Worm (Caenorhabditis elegans): ENCODE measurements around the gene F02A9.7.

Gene F02A9.7

DNA sequence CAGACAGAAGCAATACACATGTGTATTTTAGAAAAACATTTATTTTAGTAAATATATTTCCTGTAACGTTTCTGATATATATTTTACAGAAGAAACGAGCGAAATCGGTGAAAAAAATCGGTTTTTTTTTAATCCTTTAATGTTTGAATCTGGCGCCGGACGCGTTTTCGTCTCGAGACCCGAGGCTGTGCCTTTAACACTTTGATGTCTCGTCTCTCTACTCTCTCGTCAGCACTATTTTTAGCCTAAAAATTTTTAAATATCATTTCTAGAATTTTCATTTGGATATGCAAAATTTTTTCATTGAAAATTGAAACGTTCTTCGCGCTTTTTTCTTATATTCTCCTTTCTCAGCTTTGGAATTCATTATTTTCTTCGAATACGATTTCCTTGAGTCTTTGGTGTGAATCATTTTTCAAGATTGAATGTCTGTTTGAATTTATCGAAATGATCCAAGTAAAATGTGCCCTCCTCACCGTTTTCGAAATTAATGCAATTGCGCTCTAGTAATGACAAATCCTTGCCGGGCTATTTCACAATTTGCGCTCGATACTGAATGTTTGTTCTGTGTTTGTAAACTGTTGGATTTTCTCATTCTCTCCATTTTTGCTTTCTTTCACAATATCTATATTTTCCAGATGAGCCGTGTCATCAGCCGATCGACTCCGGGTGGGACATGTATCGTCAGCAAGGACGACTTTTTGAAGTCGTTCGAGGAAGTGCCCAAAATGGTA is 20.9 kb downstream of the F02A9.7 start, which contains the start of gene cls-2 (continued):
- TF ChIP-seq hlh-26 (GFP tag; conservative IDR thresholded peaks at IDR 0.05) (no peak), B0019.2 (GFP tag; conservative IDR thresholded peaks at IDR 0.05) (no peak), fkh-3 (tag; optimal IDR thresholded peaks at IDR 0.05) (no peak), attf-6 (GFP tag; IDR thresholded peaks at IDR 0.05) (no peak), F39B2.1 (GFP tag; IDR thresholded peaks at IDR 0.05) (no peak), rcor-1 (GFP tag; IDR thresholded peaks at IDR 0.05) (no peak), him-1 (tag; optimal IDR thresholded peaks at IDR 0.05) (no peak), ztf-22 (GFP tag; optimal IDR thresholded peaks at IDR 0.05) (no peak), madf-3 (GFP tag; IDR thresholded peaks at IDR 0.05) (no peak), hmg-20 (GFP tag; IDR thresholded peaks at IDR 0.05) (no peak), mel-28 (tag; optimal IDR thresholded peaks at IDR 0.05; ENCODE audit: borderline replicate concordance) (no peak), akir-1 (GFP tag; optimal IDR thresholded peaks at IDR 0.05) (no peak), dpl-1 (GFP tag; optimal IDR thresholded peaks at IDR 0.05) (peak; percentile 28), mxl-1 (tag; optimal IDR thresholded peaks at IDR 0.05) (no peak), nfya-1 (tag; optimal IDR thresholded peaks at IDR 0.05; ENCODE audit: borderline replicate concordance, insufficient read depth) (no peak), lin-40 (tag; optimal IDR thresholded peaks at IDR 0.05) (no peak), F52B5.7 (tag; optimal IDR thresholded peaks at IDR 0.05) (no peak), Y95B8A.8 (GFP tag; IDR thresholded peaks at IDR 0.05) (no peak), Y79H2A.3 (GFP tag; conservative IDR thresholded peaks at IDR 0.05) (no peak), snpc-3.4 (tag; optimal IDR thresholded peaks at IDR 0.05) (peak; percentile 41), F33H1.4 (GFP tag; IDR thresholded peaks at IDR 0.05) (peak; percentile 87), C17E4.6 (GFP tag; IDR thresholded peaks at IDR 0.05) (no peak), K12H6.12 (tag; optimal IDR thresholded peaks at IDR 0.05) (no peak), ztf-26 (tag; optimal IDR thresholded peaks at IDR 0.05) (no peak), egrh-3 (GFP tag; IDR thresholded peaks at IDR 0.05) (no peak), snpc-4 (GFP tag; optimal IDR thresholded peaks at IDR 0.05) (no peak), snpc-4 (tag; optimal IDR thresholded peaks at IDR 0.05) (no peak), nhr-90 (tag; optimal IDR thresholded peaks at IDR 0.05) (no peak), aptf-3 (GFP tag; IDR thresholded peaks at IDR 0.05) (no peak), T26A5.8 (tag; optimal IDR thresholded peaks at IDR 0.05) (no peak), Y56A3A.18 (GFP tag; IDR thresholded peaks at IDR 0.05) (no peak), ZK185.1 (tag; optimal IDR thresholded peaks at IDR 0.05; ENCODE audit: poor library complexity, severe bottlenecking) (no peak), hsf-1 (GFP tag; IDR thresholded peaks at IDR 0.05) (peak; percentile 55; the same call in 1 of the 2 replicates), ceh-40 (GFP tag; IDR thresholded peaks at IDR 0.05) (no peak), nfyb-1 (GFP tag; IDR thresholded peaks at IDR 0.05) (no peak), Y53G8AR.9 (GFP tag; conservative IDR thresholded peaks at IDR 0.05) (0 out of 2 replicates have a peak, but pooled peaks have one; percentile 45), hlh-12 (tag; optimal IDR thresholded peaks at IDR 0.05) (no peak), egl-18 (GFP tag; IDR thresholded peaks at IDR 0.05) (no peak)

DNA sequence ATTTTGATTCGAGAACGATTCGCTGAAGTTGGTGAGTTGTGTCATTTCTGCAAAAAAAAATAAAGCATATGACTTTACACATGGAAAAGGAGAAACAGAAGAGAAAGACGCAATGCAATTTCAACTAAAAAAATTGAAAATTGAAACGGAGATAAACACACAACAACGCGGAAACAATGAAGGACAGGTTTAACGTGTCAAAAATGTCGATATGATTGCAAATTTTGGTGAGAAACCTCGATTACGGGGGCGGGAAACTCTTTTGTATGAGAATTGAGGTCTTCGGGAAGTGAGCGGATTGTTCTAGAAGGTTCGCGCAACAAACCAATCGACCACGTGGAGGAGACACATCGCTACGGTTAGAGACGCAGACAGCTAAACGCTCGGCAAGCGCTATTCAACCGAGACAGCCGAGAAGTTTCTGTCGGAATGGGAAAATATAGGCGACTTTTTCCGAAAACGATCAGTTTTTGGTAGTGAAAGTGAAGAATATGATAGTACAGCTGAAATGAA is 21.6 kb downstream of the F02A9.7 start, which contains the start of gene R107.5:
TSS of gene R107.5 (minus strand) at position 51 of the 513 bp plus-strand sequence.
- peak; percentile 65; the same call in 1 of the 2 replicates for TF ChIP-seq bed-2 (GFP tag; IDR thresholded peaks at IDR 0.05)
- TF ChIP-seq repo-1 (tag; optimal IDR thresholded peaks at IDR 0.05), result peak; percentile 96
- 0 out of 2 replicates have a peak, but pooled peaks have one; percentile 68 for TF ChIP-seq nhr-120 (GFP tag; IDR thresholded peaks at IDR 0.05)
- TF ChIP-seq efl-1 (GFP tag; optimal IDR thresholded peaks at IDR 0.05), result no peak
- no peak for TF ChIP-seq xnd-1 (tag; optimal IDR thresholded peaks at IDR 0.05)
- no peak for TF ChIP-seq snpc-3.4 (tag; optimal IDR thresholded peaks at IDR 0.05)
- no peak for TF ChIP-seq snpc-1.3 (tag; optimal IDR thresholded peaks at IDR 0.05; ENCODE audit: insufficient read depth)
- TF ChIP-seq fkh-3 (tag; optimal IDR thresholded peaks at IDR 0.05), result peak; percentile 36
- no peak for TF ChIP-seq sdz-38 (tag; optimal IDR thresholded peaks at IDR 0.05)
- peak; percentile 46; the same call in 1 of the 2 replicates for TF ChIP-seq B0019.2 (GFP tag; conservative IDR thresholded peaks at IDR 0.05)
- no peak for TF ChIP-seq T26A5.8 (tag; optimal IDR thresholded peaks at IDR 0.05)
- TF ChIP-seq nhr-27 (tag; optimal IDR thresholded peaks at IDR 0.05), result peak; percentile 95
- TF ChIP-seq F10E7.11 (tag; optimal IDR thresholded peaks at IDR 0.05), result peak; percentile 82
- TF ChIP-seq aptf-2 (GFP tag; conservative IDR thresholded peaks at IDR 0.05), result no peak
- peak; percentile 84 for TF ChIP-seq egl-44 (GFP tag; IDR thresholded peaks at IDR 0.05)

Measured in whole organism, young adult.